Fruit fly (Drosophila melanogaster): ENCODE measurements around the gene CG5254.

DNA sequence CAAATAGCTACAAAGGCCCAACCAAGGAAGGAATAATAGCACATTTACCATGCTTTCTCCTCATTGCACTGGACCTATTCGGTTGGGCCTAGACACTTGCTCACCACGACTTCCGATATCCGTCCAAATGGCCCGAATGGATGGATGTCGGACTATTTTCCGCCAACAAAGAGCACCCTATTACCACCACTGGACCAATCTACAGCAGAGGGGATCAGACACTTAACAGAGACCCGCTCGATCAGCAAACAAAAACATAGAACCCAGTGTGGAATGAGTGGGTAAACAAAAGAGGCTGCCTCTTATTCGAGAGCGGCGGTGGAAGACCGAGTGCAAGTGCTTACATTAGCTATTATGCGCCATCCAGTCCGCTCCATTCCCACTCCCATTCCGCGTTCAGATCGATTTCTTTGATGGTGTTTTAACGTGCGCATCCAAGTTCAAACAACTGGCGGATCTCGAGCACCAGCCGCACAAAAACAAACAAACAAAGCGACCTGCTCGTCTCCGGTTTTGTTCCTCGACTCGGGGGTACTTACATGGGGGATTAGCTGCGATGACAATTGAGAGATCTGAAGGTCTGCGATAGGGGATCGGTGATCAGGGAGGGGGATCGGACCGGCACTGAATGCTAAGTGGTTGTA is 18.5 kb downstream of the CG5254 start:
- no peak for TF ChIP-seq CG8478 (optimal IDR thresholded peaks at IDR 0.05)
- no peak for TF ChIP-seq CTCF (optimal IDR thresholded peaks at IDR 0.05)

Data from S2 (cell line).